Worm (Caenorhabditis elegans) whole organism, late embryonic: Measurements from ENCODE around the gene Y39A1A.20.
"Not testable (repeated sequence)": the region's sequence is repeated elsewhere in the genome, so short reads cannot be mapped to it uniquely, and the experiment has no call there.

Experiments
- F13H6.1 ChIP-seq: sonication (generic microtip); optimal IDR thresholded peaks from 2 replicates; lab custom pipeline; 2016; ENCODE audit warnings: missing genetic modification characterization, missing compliant biosample characterization
- K02D7.2 ChIP-seq: sonication (generic microtip); optimal IDR thresholded peaks from 2 replicates; lab custom pipeline; 2017; ENCODE audit warnings: mild to moderate bottlenecking, missing genetic modification characterization, missing compliant biosample characterization
- K09A11.1 ChIP-seq: sonication (generic microtip); optimal IDR thresholded peaks from 2 replicates; lab custom pipeline; 2017; ENCODE audit warnings: antibody characterized with exemption, mild to moderate bottlenecking, missing genetic modification characterization, missing compliant biosample characterization; ENCODE audit not compliant: insufficient read depth
- T23F11.4 ChIP-seq: fragments of 200-800 bp; sonication (Bioruptor generic); optimal IDR thresholded peaks from 2 replicates; lab custom pipeline; 2018; ENCODE audit warnings: mild to moderate bottlenecking, missing genetic modification characterization, missing compliant biosample characterization
- ama-1 ChIP-seq: fragments of 150-350 bp; optimal IDR thresholded peaks from 2 replicates; lab custom pipeline; 2014
- ceh-18 ChIP-seq: sonication (generic microtip); optimal IDR thresholded peaks from 2 replicates; lab custom pipeline; 2016; ENCODE audit warnings: missing genetic modification characterization, missing compliant biosample characterization
- ceh-19 ChIP-seq: fragments of 200-800 bp; sonication (Bioruptor generic); optimal IDR thresholded peaks from 2 replicates; lab custom pipeline; 2018; ENCODE audit warnings: mild to moderate bottlenecking, missing genetic modification characterization, missing compliant biosample characterization
- ceh-24 ChIP-seq: sonication (generic microtip); optimal IDR thresholded peaks from 2 replicates; lab custom pipeline; 2016; ENCODE audit warnings: mild to moderate bottlenecking, missing genetic modification characterization, missing compliant biosample characterization
- ceh-30 ChIP-seq: fragments of 150-350 bp; optimal IDR thresholded peaks from 2 replicates; lab custom pipeline; 2014; ENCODE audit warnings: missing biosample characterization, missing genetic modification characterization
- ceh-31 ChIP-seq: sonication (generic microtip); optimal IDR thresholded peaks from 2 replicates; lab custom pipeline; 2016; ENCODE audit warnings: missing genetic modification characterization, missing compliant biosample characterization
- ceh-34 ChIP-seq: sonication (generic microtip); optimal IDR thresholded peaks from 2 replicates; lab custom pipeline; 2016; ENCODE audit warnings: mild to moderate bottlenecking, missing genetic modification characterization, missing compliant biosample characterization
- ceh-48 ChIP-seq: sonication (generic microtip); optimal IDR thresholded peaks from 2 replicates; lab custom pipeline; 2016; ENCODE audit warnings: missing genetic modification characterization, inconsistent platforms, missing compliant biosample characterization
- ceh-9 ChIP-seq: sonication (generic microtip); optimal IDR thresholded peaks from 2 replicates; lab custom pipeline; 2016; ENCODE audit warnings: mild to moderate bottlenecking, missing genetic modification characterization, inconsistent platforms, missing compliant biosample characterization
- che-1 ChIP-seq: sonication (generic microtip); optimal IDR thresholded peaks from 2 replicates; lab custom pipeline; 2016; ENCODE audit warnings: mild to moderate bottlenecking, missing genetic modification characterization, missing compliant biosample characterization
- dve-1 ChIP-seq: sonication (generic microtip); optimal IDR thresholded peaks from 2 replicates; lab custom pipeline; 2017; ENCODE audit warnings: antibody characterized with exemption, mild to moderate bottlenecking, missing genetic modification characterization, missing compliant biosample characterization
- elt-2 ChIP-seq: sonication (generic microtip); optimal IDR thresholded peaks from 2 replicates; lab custom pipeline; 2016; ENCODE audit warnings: missing genetic modification reagents, missing genetic modification characterization, missing compliant biosample characterization
- elt-4 ChIP-seq: sonication (generic microtip); optimal IDR thresholded peaks from 2 replicates; lab custom pipeline; 2016; ENCODE audit warnings: missing genetic modification characterization, missing compliant biosample characterization
- ets-4 ChIP-seq: sonication (generic microtip); optimal IDR thresholded peaks from 2 replicates; lab custom pipeline; 2016; ENCODE audit warnings: missing genetic modification characterization, missing compliant biosample characterization
- eyg-1 ChIP-seq: sonication (generic microtip); optimal IDR thresholded peaks from 2 replicates; lab custom pipeline; 2016; ENCODE audit warnings: missing genotype, missing genetic modification characterization, missing compliant biosample characterization
- fax-1 ChIP-seq: sonication (generic microtip); optimal IDR thresholded peaks from 2 replicates; lab custom pipeline; 2016; ENCODE audit warnings: missing genotype, missing genetic modification characterization, missing compliant biosample characterization
- fkh-10 ChIP-seq: fragments of 150-350 bp; optimal IDR thresholded peaks from 2 replicates; lab custom pipeline; 2014; ENCODE audit warnings: missing biosample characterization, missing genetic modification reagents, missing genetic modification characterization
- gmeb-2 ChIP-seq: sonication (generic microtip); optimal IDR thresholded peaks from 2 replicates; lab custom pipeline; 2016; ENCODE audit warnings: missing genetic modification characterization, inconsistent platforms, missing compliant biosample characterization
- hlh-13 ChIP-seq: fragments of 200-800 bp; sonication (Bioruptor generic); optimal IDR thresholded peaks from 2 replicates; lab custom pipeline; 2018; ENCODE audit warnings: mild to moderate bottlenecking, missing genetic modification characterization, missing compliant biosample characterization
- hlh-15 ChIP-seq: sonication (generic microtip); optimal IDR thresholded peaks from 2 replicates; lab custom pipeline; 2016; ENCODE audit warnings: missing genetic modification characterization, missing compliant biosample characterization
- hlh-30 ChIP-seq: sonication (generic microtip); optimal IDR thresholded peaks from 2 replicates; lab custom pipeline; 2017; ENCODE audit warnings: antibody characterized with exemption, missing genetic modification characterization, missing compliant biosample characterization; ENCODE audit not compliant: insufficient read depth
- hlh-8 ChIP-seq: sonication (generic microtip); optimal IDR thresholded peaks from 2 replicates; lab custom pipeline; 2016; ENCODE audit warnings: missing genotype, missing genetic modification characterization, missing compliant biosample characterization
- lim-6 ChIP-seq: sonication (generic microtip); optimal IDR thresholded peaks from 2 replicates; lab custom pipeline; 2016; ENCODE audit warnings: missing genetic modification characterization, missing compliant biosample characterization
- nfya-1 ChIP-seq: sonication (generic microtip); optimal IDR thresholded peaks from 2 replicates; lab custom pipeline; 2017; ENCODE audit warnings: missing genetic modification characterization, mild to moderate bottlenecking, missing compliant biosample characterization, antibody characterized with exemption, moderate library complexity
- nhr-232 ChIP-seq: sonication (generic microtip); optimal IDR thresholded peaks from 2 replicates; lab custom pipeline; 2016; ENCODE audit warnings: missing genetic modification characterization, missing compliant biosample characterization
- pag-3 ChIP-seq: sonication (generic microtip); optimal IDR thresholded peaks from 2 replicates; lab custom pipeline; 2016; ENCODE audit warnings: missing compliant biosample characterization, missing genetic modification characterization, borderline replicate concordance
- pat-9 ChIP-seq: fragments of 200-800 bp; sonication (Bioruptor generic); optimal IDR thresholded peaks from 2 replicates; lab custom pipeline; 2018; ENCODE audit warnings: mild to moderate bottlenecking, missing genetic modification characterization, moderate library complexity, missing compliant biosample characterization
- pax-1 ChIP-seq: fragments of 150-350 bp; optimal IDR thresholded peaks from 2 replicates; lab custom pipeline; 2014; ENCODE audit warnings: missing biosample characterization, missing genetic modification characterization
- pha-4 ChIP-seq: fragments of 150-350 bp; optimal IDR thresholded peaks from 2 replicates; lab custom pipeline; 2018; ENCODE audit warnings: missing biosample characterization, missing genetic modification reagents, missing genetic modification characterization
- pros-1 ChIP-seq: fragments of 150-350 bp; optimal IDR thresholded peaks from 2 replicates; lab custom pipeline; 2014; ENCODE audit warnings: missing biosample characterization, missing genetic modification reagents, missing genetic modification characterization
- ref-2 ChIP-seq: sonication (generic microtip); optimal IDR thresholded peaks from 2 replicates; lab custom pipeline; 2016; ENCODE audit warnings: missing genetic modification characterization, missing compliant biosample characterization
- rnt-1 ChIP-seq: sonication (generic microtip); optimal IDR thresholded peaks from 2 replicates; lab custom pipeline; 2016; ENCODE audit warnings: missing genetic modification characterization, missing compliant biosample characterization
- sox-2 ChIP-seq: fragments of 200-800 bp; sonication (Bioruptor generic); IDR thresholded peaks from 2 replicates; pipeline ENCODE4 v1.3.6; 2022; ENCODE audit warnings: missing genetic modification reagents, missing genetic modification characterization, missing compliant biosample characterization
- sox-4 ChIP-seq: sonication (generic microtip); optimal IDR thresholded peaks from 2 replicates; lab custom pipeline; 2017; ENCODE audit warnings: mild to moderate bottlenecking, missing genetic modification characterization, inconsistent platforms, missing compliant biosample characterization
- syd-9 ChIP-seq: sonication (generic microtip); optimal IDR thresholded peaks from 2 replicates; lab custom pipeline; 2016; ENCODE audit warnings: mild to moderate bottlenecking, missing genetic modification characterization, moderate library complexity, missing compliant biosample characterization
- tbx-2 ChIP-seq: sonication (generic microtip); optimal IDR thresholded peaks from 2 replicates; lab custom pipeline; 2016; ENCODE audit warnings: missing genetic modification characterization, missing compliant biosample characterization
- tbx-7 ChIP-seq: sonication (generic microtip); optimal IDR thresholded peaks from 2 replicates; lab custom pipeline; 2016; ENCODE audit warnings: missing genotype, missing genetic modification characterization, missing compliant biosample characterization
- unc-3 ChIP-seq, 2 experiments: fragments of 200-800 bp in 1 of 2; sonication (Bioruptor generic) in 1 of 2; sonication (generic microtip) in 1 of 2; conservative IDR thresholded peaks in 1 of 2; optimal IDR thresholded peaks in 1 of 2; 2 replicates each; pipeline versions ENCODE4 v1.3.6 to Lab custom; 2016 to 2022; ENCODE audit warnings: missing compliant biosample characterization in 2 of 2, missing genetic modification characterization in 2 of 2, missing genetic modification reagents in 1 of 2
- unc-42 ChIP-seq: sonication (generic microtip); optimal IDR thresholded peaks from 2 replicates; lab custom pipeline; 2016; ENCODE audit warnings: missing genotype, missing genetic modification characterization, missing compliant biosample characterization
- unc-55 ChIP-seq: sonication (generic microtip); optimal IDR thresholded peaks from 2 replicates; lab custom pipeline; 2017; ENCODE audit warnings: missing biosample characterization, missing genetic modification reagents, missing genetic modification characterization
- ztf-16 ChIP-seq: sonication (generic microtip); optimal IDR thresholded peaks from 2 replicates; lab custom pipeline; 2017; ENCODE audit warnings: missing genetic modification characterization, missing compliant biosample characterization

Y39A1A.20 gene

DNA sequence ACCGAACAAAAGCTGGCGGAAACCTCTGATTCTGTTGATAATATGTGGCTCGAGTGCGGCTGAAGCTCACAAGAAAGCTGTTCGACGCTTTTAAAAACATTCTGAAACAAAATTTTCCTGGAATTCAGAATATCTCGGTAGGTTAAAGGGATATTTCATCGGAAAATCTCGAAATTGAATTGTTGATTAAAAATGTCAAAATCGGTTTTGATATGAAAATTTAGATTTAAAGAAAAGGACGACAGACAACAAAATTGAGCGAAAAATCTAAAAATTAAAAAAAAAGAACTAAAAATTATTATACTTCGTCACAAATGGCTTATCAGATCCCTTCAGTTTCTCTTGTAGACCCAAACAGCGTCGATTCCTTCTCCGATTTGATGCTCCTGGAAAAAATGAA lies at the start of gene Y39A1A.20:
Y39A1A.20 (minus strand) TSS at position 101 of the 400 bp plus-strand sequence.
- TF ChIP-seq ceh-19: no peak
- no peak for TF ChIP-seq gmeb-2 (tag; lab: Kevin White, UChicago)
- no peak for TF ChIP-seq T23F11.4 (GFP tag; lab: Kevin White, UChicago)
- TF ChIP-seq K09A11.1 (tag; lab: Kevin White, UChicago): no peak
- no peak for TF ChIP-seq K02D7.2 (tag; lab: Kevin White, UChicago)
- TF ChIP-seq fkh-10: no peak
- TF ChIP-seq pax-1 (tag; lab: Kevin White, UChicago): no peak

DNA sequence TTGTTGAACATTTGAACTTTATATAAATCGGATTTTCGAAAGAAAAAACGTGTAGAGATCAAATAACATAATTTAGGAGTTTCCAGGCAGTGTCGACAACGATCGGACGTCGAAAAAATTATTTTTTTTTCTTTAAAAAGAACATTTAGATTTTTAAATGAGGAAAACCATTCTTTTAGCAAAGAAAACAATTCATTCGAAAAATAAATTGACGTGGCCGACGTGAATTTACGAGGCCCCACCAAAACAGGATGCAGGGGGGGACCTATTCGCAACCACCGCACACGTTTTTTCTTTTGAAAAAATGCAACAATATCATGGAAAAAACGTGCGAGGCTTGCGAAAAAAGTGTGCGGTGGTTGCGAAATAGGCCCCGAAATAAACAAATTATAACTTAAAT lies 49.7 kb upstream of the Y39A1A.20 start, which contains the start of gene enu-3.6:
enu-3.6 (plus strand) TSS at position 392 of the 400 bp plus-strand sequence.
- TF ChIP-seq ref-2, elt-2, ceh-9 (tag; lab: Kevin White, UChicago): not testable (repeated sequence)

DNA sequence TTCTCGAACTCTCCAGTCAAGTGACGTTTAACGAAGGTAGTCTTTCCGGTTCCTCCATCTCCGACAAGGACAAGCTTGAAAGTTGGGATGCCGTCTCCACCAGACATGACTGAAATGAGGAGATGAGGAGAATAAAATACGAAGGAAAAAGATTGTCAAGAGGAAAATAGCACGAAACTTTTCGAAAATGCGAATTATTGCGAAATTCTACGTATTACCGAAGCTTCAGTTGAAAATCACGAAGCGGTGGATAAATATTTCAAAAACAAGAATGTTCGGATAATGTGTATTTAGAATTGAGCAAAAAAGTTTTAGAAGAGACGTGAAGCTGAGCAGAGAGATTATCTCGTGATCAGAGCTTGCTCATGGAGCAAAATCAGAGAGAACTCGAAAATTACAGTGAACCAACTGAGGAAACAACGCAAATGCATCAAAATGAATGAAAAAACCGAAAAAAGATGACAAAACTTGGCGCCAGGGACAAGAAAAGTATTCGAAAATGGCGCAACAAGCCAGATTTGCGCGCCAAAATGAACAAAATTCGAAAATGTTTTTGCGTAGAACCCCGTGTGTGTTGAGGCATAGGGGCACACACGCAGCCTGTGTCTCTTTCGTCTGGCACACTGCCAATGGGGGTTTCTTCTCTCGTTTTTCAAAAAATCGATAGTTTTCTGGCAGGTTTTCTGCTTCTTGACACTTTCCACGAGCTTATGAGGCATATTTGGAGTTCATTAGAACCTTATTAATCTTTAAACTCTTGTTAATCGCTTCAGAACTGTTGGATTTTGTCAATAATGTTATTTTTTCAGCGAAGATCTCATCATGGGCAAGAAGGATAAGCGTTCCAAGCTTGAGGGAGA lies 47.5 kb upstream of the Y39A1A.20 start, which contains the start of the genes ran-1 and dkc-1:
ran-1 (minus strand) TSS at position 109 of the 860 bp plus-strand sequence.
dkc-1 (plus strand) TSS at position 810 of the 860 bp plus-strand sequence.
- TF ChIP-seq hlh-30 (tag; lab: Kevin White, UChicago) (peak; percentile 49), pat-9 (tag; lab: Kevin White, UChicago) (no peak), fax-1 (tag; lab: Kevin White, UChicago) (no peak), K09A11.1 (tag; lab: Kevin White, UChicago) (no peak), ceh-18 (peak; percentile 54), dve-1 (tag; lab: Kevin White, UChicago) (peak; percentile 49), ama-1 (no peak), syd-9 (tag; lab: Kevin White, UChicago) (no peak), nhr-232 (tag; lab: Kevin White, UChicago) (no peak), unc-55 (GFP tag; lab: Kevin White, UChicago) (peak; percentile 78), rnt-1 (peak; percentile 2), hlh-15 (no peak), unc-42 (tag; lab: Kevin White, UChicago) (peak; percentile 27), elt-4 (no peak), tbx-2 (tag; lab: Kevin White, UChicago) (peak; percentile 9), pha-4 (no peak), ets-4 (tag; lab: Kevin White, UChicago) (no peak), tbx-7 (no peak), pros-1 (tag; lab: Kevin White, UChicago) (no peak), ceh-34 (peak; percentile 8), unc-3 (GFP tag; conservative IDR thresholded peaks at IDR 0.05; lab: Robert Waterston, UW) (no peak), unc-3 (tag; optimal IDR thresholded peaks at IDR 0.05; lab: Kevin White, UChicago) (no peak), ceh-31 (tag; lab: Kevin White, UChicago) (peak; percentile 49), pag-3 (tag; lab: Kevin White, UChicago) (no peak), ceh-30 (tag; lab: Kevin White, UChicago) (no peak), ceh-48 (peak; percentile 75), T23F11.4 (GFP tag; lab: Kevin White, UChicago) (no peak), nfya-1 (tag; lab: Kevin White, UChicago) (peak; percentile 92), eyg-1 (tag; lab: Kevin White, UChicago) (no peak), F13H6.1 (no peak), ceh-24 (tag; lab: Kevin White, UChicago) (no peak), hlh-13 (GFP tag; lab: Kevin White, UChicago) (no peak), sox-4 (tag; lab: Kevin White, UChicago) (no peak), elt-2 (tag; lab: Kevin White, UChicago) (peak; percentile 18), lim-6 (tag; lab: Kevin White, UChicago) (no peak), sox-2 (GFP tag; lab: Robert Waterston, UW) (no peak), che-1 (tag; lab: Kevin White, UChicago) (no peak), ceh-19 (no peak), hlh-8 (tag; lab: Kevin White, UChicago) (no peak), ztf-16 (tag; lab: Kevin White, UChicago) (no peak)
